Fruit fly (Drosophila melanogaster): ENCODE data around the gene CG18249.

Gene CG18249

dm6 chr3R:8219891-8220290 lies at the start of gene CG18249:
Gene CG18249 (plus strand): TSS chr3R:8220146.
- TF ChIP-seq kah (GFP tag; optimal IDR thresholded peaks at IDR 0.05) (no peak), ro (GFP tag; IDR thresholded peaks at IDR 0.05) (no peak), Elba2 (GFP tag; optimal IDR thresholded peaks at IDR 0.05) (no peak), CG1024 (GFP tag; IDR thresholded peaks at IDR 0.05) (no peak), nerfin-1 (tag; optimal IDR thresholded peaks at IDR 0.05) (no peak), CG34376 (GFP tag; optimal IDR thresholded peaks at IDR 0.05) (peak; percentile 11), CG12391 (tag; optimal IDR thresholded peaks at IDR 0.05) (no peak), CG16815 (GFP tag; optimal IDR thresholded peaks at IDR 0.05) (no peak), sens (GFP tag) (peak; percentile 44), Sin3A (optimal IDR thresholded peaks at IDR 0.05) (no peak), CG9609 (GFP tag; optimal IDR thresholded peaks at IDR 0.05) (no peak), CG2199 (GFP tag; IDR thresholded peaks at IDR 0.05) (no peak), Lim3 (GFP tag; IDR thresholded peaks at IDR 0.05) (no peak), ATbp (GFP tag; optimal IDR thresholded peaks at IDR 0.05) (peak; percentile 3), Lpt (GFP tag; optimal IDR thresholded peaks at IDR 0.05) (no peak), CG42726 (GFP tag; IDR thresholded peaks at IDR 0.05; ENCODE audit: partially characterized antibody) (no peak), h (optimal IDR thresholded peaks at IDR 0.05) (no peak)

dm6 chr3R:8171489-8172161 lies 48.3 kb upstream of the CG18249 start:
- TF ChIP-seq trem (tag; optimal IDR thresholded peaks at IDR 0.05) = no peak
- TF ChIP-seq Max (GFP tag; optimal IDR thresholded peaks at IDR 0.05) = no peak
- TF ChIP-seq nerfin-1 (tag; optimal IDR thresholded peaks at IDR 0.05) = no peak
- TF ChIP-seq CG5953 (GFP tag; IDR thresholded peaks at IDR 0.05) = no peak
- no peak for TF ChIP-seq Atf6 (GFP tag; IDR thresholded peaks at IDR 0.05)
- no peak for TF ChIP-seq lbe (GFP tag; optimal IDR thresholded peaks at IDR 0.05)
- peak; percentile 32 for TF ChIP-seq CG17385 (GFP tag; optimal IDR thresholded peaks at IDR 0.05)
- no peak for TF ChIP-seq chinmo (GFP tag; IDR thresholded peaks at IDR 0.05; ENCODE audit: partially characterized antibody)
- no peak for TF ChIP-seq insv (GFP tag; optimal IDR thresholded peaks at IDR 0.05)
- TF ChIP-seq Dad (GFP tag; optimal IDR thresholded peaks at IDR 0.05) = no peak
- peak; percentile 24 for TF ChIP-seq CG8359 (GFP tag; optimal IDR thresholded peaks at IDR 0.05; ENCODE audit: borderline replicate concordance)
- TF ChIP-seq Sry-β (GFP tag; optimal IDR thresholded peaks at IDR 0.05) = no peak
- TF ChIP-seq CG43689 (GFP tag; IDR thresholded peaks at IDR 0.05) = no peak
- peak; percentile 31; the same call in 1 of the 2 replicates for TF ChIP-seq sob (GFP tag; IDR thresholded peaks at IDR 0.05)
- TF ChIP-seq dpn (GFP tag; optimal IDR thresholded peaks at IDR 0.05) = peak; percentile 20 to 36
- TF ChIP-seq CG2875 (GFP tag; optimal IDR thresholded peaks at IDR 0.05) = peak; percentile 48
- TF ChIP-seq abd-A (tag; optimal IDR thresholded peaks at IDR 0.05) = no peak
- TF ChIP-seq Ets65A (GFP tag) = peak; percentile 79
- no peak for TF ChIP-seq CG6791 (GFP tag; IDR thresholded peaks at IDR 0.05; ENCODE audit: partially characterized antibody)
- TF ChIP-seq CG10321 (GFP tag; IDR thresholded peaks at IDR 0.05) = no peak
- TF ChIP-seq CG6683 (GFP tag; optimal IDR thresholded peaks at IDR 0.05) = no peak
- TF ChIP-seq tna (GFP tag; IDR thresholded peaks at IDR 0.05; ENCODE audit: partially characterized antibody) = no peak
- no peak for TF ChIP-seq HLHmδ (GFP tag; optimal IDR thresholded peaks at IDR 0.05)
- no peak for TF ChIP-seq CG11696 (GFP tag; IDR thresholded peaks at IDR 0.05)
- TF ChIP-seq gcm (GFP tag; optimal IDR thresholded peaks at IDR 0.05) = no peak
- TF ChIP-seq CG16813 (GFP tag; IDR thresholded peaks at IDR 0.05; ENCODE audit: partially characterized antibody) = no peak
- TF ChIP-seq CG11695 (GFP tag; IDR thresholded peaks at IDR 0.05) = 0 out of 3 replicates have a peak, but pooled peaks have one; percentile 26
- TF ChIP-seq gcm2 (GFP tag; optimal IDR thresholded peaks at IDR 0.05) = peak; percentile 1
- 0 out of 2 replicates have a peak, but pooled peaks have one; percentile 27 for TF ChIP-seq CG32767 (GFP tag; IDR thresholded peaks at IDR 0.05)
- no peak for TF ChIP-seq Deaf1 (tag; optimal IDR thresholded peaks at IDR 0.05)
- TF ChIP-seq klu (GFP tag; IDR thresholded peaks at IDR 0.05) = no peak
- TF ChIP-seq CG18619 (GFP tag; optimal IDR thresholded peaks at IDR 0.05) = no peak
- TF ChIP-seq sr (GFP tag; IDR thresholded peaks at IDR 0.05) = no peak
- TF ChIP-seq CG31441 (GFP tag; IDR thresholded peaks at IDR 0.05) = peak; percentile 74
